Fruit fly (Drosophila melanogaster): Measurements from ENCODE around the gene CG14223.
A peak's percentile ranks its signal among the peaks of the same experiment; 100 is the strongest.

The CG14223 gene

DNA sequence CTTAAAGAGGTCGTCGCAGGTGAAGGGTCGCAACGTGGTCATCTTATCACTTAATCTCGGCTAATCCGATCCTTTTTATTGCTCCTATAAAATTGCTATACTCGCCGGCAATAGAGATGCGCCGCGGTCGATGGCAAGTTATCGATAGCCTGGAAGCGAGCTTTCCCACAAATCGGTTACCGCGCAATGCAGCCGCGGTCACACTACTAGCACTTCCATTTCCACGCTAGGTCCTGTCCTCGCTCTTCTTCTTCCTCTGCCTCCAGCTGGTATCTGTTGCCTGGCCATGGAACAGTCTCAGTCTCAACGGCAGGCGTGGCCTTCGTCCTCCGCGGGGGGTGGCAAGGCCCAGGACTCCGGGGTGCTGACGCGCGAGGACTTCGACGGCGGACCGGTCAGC is 40.8 kb downstream of the CG14223 start, which contains the start of the genes Naa20A and MKP-4 (continued):
- TF ChIP-seq pfk (GFP tag; optimal IDR thresholded peaks at IDR 0.05) (peak; percentile 23), Hr78 (GFP tag; optimal IDR thresholded peaks at IDR 0.05) (no peak), HLH4C (GFP tag; IDR thresholded peaks at IDR 0.05; ENCODE audit: partially characterized antibody) (peak; percentile 73), croc (GFP tag; conservative IDR thresholded peaks at IDR 0.05) (no peak), Fer3 (tag; optimal IDR thresholded peaks at IDR 0.05) (no peak), CG32767 (GFP tag; IDR thresholded peaks at IDR 0.05) (no peak), CG9437 (GFP tag; optimal IDR thresholded peaks at IDR 0.05) (no peak), CG8359 (GFP tag; optimal IDR thresholded peaks at IDR 0.05; ENCODE audit: borderline replicate concordance) (no peak), eve (GFP tag; optimal IDR thresholded peaks at IDR 0.05) (no peak), CG4730 (GFP tag; IDR thresholded peaks at IDR 0.05) (no peak), kah (GFP tag; optimal IDR thresholded peaks at IDR 0.05) (no peak), ato (GFP tag; IDR thresholded peaks at IDR 0.05; ENCODE audit: partially characterized antibody) (no peak), mld (GFP tag; IDR thresholded peaks at IDR 0.05; ENCODE audit: partially characterized antibody) (peak; percentile 76; the same call in 2 of the 3 replicates), CG8388 (GFP tag; optimal IDR thresholded peaks at IDR 0.05) (no peak), CTCF (GFP tag; optimal IDR thresholded peaks at IDR 0.05) (no peak), bab2 (GFP tag; optimal IDR thresholded peaks at IDR 0.05) (no peak), rib (GFP tag; IDR thresholded peaks at IDR 0.05) (no peak), PHDP (tag; optimal IDR thresholded peaks at IDR 0.05) (no peak), trem (tag; optimal IDR thresholded peaks at IDR 0.05) (peak; percentile 26), CG30431 (GFP tag; optimal IDR thresholded peaks at IDR 0.05) (no peak), Dip3 (GFP tag; optimal IDR thresholded peaks at IDR 0.05) (no peak), CG17612 (GFP tag; IDR thresholded peaks at IDR 0.05) (no peak), fd96Cb (tag; optimal IDR thresholded peaks at IDR 0.05) (no peak), CG11085 (GFP tag; IDR thresholded peaks at IDR 0.05) (no peak), cwo (GFP tag; optimal IDR thresholded peaks at IDR 0.05) (no peak), vfl (GFP tag; optimal IDR thresholded peaks at IDR 0.05) (no peak), CG11398 (GFP tag; optimal IDR thresholded peaks at IDR 0.05) (no peak), tna (GFP tag; IDR thresholded peaks at IDR 0.05; ENCODE audit: partially characterized antibody) (peak; percentile 60), Abd-B (GFP tag; optimal IDR thresholded peaks at IDR 0.05) (no peak), hth (optimal IDR thresholded peaks at IDR 0.05) (no peak), CG7786 (GFP tag; optimal IDR thresholded peaks at IDR 0.05) (no peak), Eip74EF (GFP tag; optimal IDR thresholded peaks at IDR 0.05) (no peak), yki (optimal IDR thresholded peaks at IDR 0.05) (no peak), Hmx (GFP tag; optimal IDR thresholded peaks at IDR 0.05) (no peak), gfzf (GFP tag; optimal IDR thresholded peaks at IDR 0.05) (peak; percentile 62), CG10565 (GFP tag; optimal IDR thresholded peaks at IDR 0.05) (no peak), nmo (GFP tag; optimal IDR thresholded peaks at IDR 0.05) (peak; percentile 12), CG8944 (GFP tag; optimal IDR thresholded peaks at IDR 0.05) (no peak), CG14441 (GFP tag; IDR thresholded peaks at IDR 0.05) (no peak), Oli (tag; optimal IDR thresholded peaks at IDR 0.05) (no peak), schlank (tag; optimal IDR thresholded peaks at IDR 0.05) (no peak), Nf-YA (GFP tag; IDR thresholded peaks at IDR 0.05) (no peak), CG18619 (GFP tag; optimal IDR thresholded peaks at IDR 0.05) (no peak), pum (GFP tag; optimal IDR thresholded peaks at IDR 0.05) (no peak), Bteb2 (GFP tag; optimal IDR thresholded peaks at IDR 0.05) (no peak), CG17802 (tag; optimal IDR thresholded peaks at IDR 0.05) (peak; percentile 96), CG12104 (GFP tag; optimal IDR thresholded peaks at IDR 0.05) (no peak), Asciz (GFP tag; optimal IDR thresholded peaks at IDR 0.05) (no peak), Ets65A (GFP tag) (no peak), Aef1 (GFP tag; IDR thresholded peaks at IDR 0.05) (no peak), C15 (GFP tag; IDR thresholded peaks at IDR 0.05) (no peak), nerfin-1 (tag; optimal IDR thresholded peaks at IDR 0.05) (peak; percentile 38)

Data from whole organism, embryonic.